Fruit fly (Drosophila melanogaster): Measurements from ENCODE around the gene CG42588.

Gene CG42588

dm6 chr3L:12803159-12804034, 10.7 kb upstream of the CG42588 start (continued):
- TF ChIP-seq CG16815 (GFP tag; optimal IDR thresholded peaks at IDR 0.05) (peak; percentile 36), CG2875 (GFP tag; optimal IDR thresholded peaks at IDR 0.05) (no peak), fd3F (GFP tag; optimal IDR thresholded peaks at IDR 0.05) (peak; percentile 39), CG14014 (GFP tag; IDR thresholded peaks at IDR 0.05) (peak; percentile 41; the same call in 1 of the 2 replicates), pan (optimal IDR thresholded peaks at IDR 0.05) (no peak), pan (GFP tag; optimal IDR thresholded peaks at IDR 0.05 in 1 of 2, IDR thresholded peaks at IDR 0.05 in 1 of 2) (peak in 1 of 2 experiments; percentile 32), run (tag; optimal IDR thresholded peaks at IDR 0.05) (no peak), Fer2 (tag; optimal IDR thresholded peaks at IDR 0.05) (peak; percentile 6), scrt (GFP tag; optimal IDR thresholded peaks at IDR 0.05) (peak; percentile 36), pho (GFP tag; optimal IDR thresholded peaks at IDR 0.05) (peak; percentile 57), CG2129 (GFP tag; IDR thresholded peaks at IDR 0.05; ENCODE audit: partially characterized antibody) (no peak), Optix (GFP tag; IDR thresholded peaks at IDR 0.05) (no peak), CG18476 (GFP tag; optimal IDR thresholded peaks at IDR 0.05) (peak; percentile 6), knrl (GFP tag; IDR thresholded peaks at IDR 0.05; ENCODE audit: partially characterized antibody) (no peak), bab2 (GFP tag; optimal IDR thresholded peaks at IDR 0.05) (peak; percentile 45), Hsf (GFP tag; optimal IDR thresholded peaks at IDR 0.05) (peak; percentile 51), pb (GFP tag; optimal IDR thresholded peaks at IDR 0.05) (peak; percentile 2), lmd (GFP tag; IDR thresholded peaks at IDR 0.05) (peak; percentile 53; the same call in 1 of the 2 replicates), zen2 (GFP tag; IDR thresholded peaks at IDR 0.05; ENCODE audit: partially characterized antibody) (no peak), CG31365 (tag; optimal IDR thresholded peaks at IDR 0.05) (no peak), ind (GFP tag; optimal IDR thresholded peaks at IDR 0.05) (peak; percentile 14), chif (GFP tag; optimal IDR thresholded peaks at IDR 0.05) (peak in 1 of 2 experiments; percentile 9), CG2120 (GFP tag; optimal IDR thresholded peaks at IDR 0.05) (peak; percentile 86), gem (tag; optimal IDR thresholded peaks at IDR 0.05) (peak; percentile 73), shn (GFP tag; optimal IDR thresholded peaks at IDR 0.05) (peak; percentile 28), CG8944 (GFP tag; optimal IDR thresholded peaks at IDR 0.05) (peak; percentile 0), usp (GFP tag; optimal IDR thresholded peaks at IDR 0.05) (no peak), unpg (GFP tag; optimal IDR thresholded peaks at IDR 0.05) (peak; percentile 49), Spps (tag; optimal IDR thresholded peaks at IDR 0.05) (no peak), Bteb2 (GFP tag; optimal IDR thresholded peaks at IDR 0.05) (peak; percentile 62), Oli (tag; optimal IDR thresholded peaks at IDR 0.05) (peak; percentile 47), dysf (GFP tag; IDR thresholded peaks at IDR 0.05) (peak; percentile 46; the same call in 1 of the 3 replicates), Ada2b (GFP tag; IDR thresholded peaks at IDR 0.05) (peak; percentile 23; the same call in 1 of the 2 replicates), CG4820 (GFP tag; optimal IDR thresholded peaks at IDR 0.05) (no peak), Xrp1 (GFP tag; IDR thresholded peaks at IDR 0.05) (no peak), CG31224 (GFP tag; IDR thresholded peaks at IDR 0.05) (peak; percentile 31; the same call in 1 of the 2 replicates), Doc2 (GFP tag; IDR thresholded peaks at IDR 0.05) (no peak), Myb (GFP tag; optimal IDR thresholded peaks at IDR 0.05) (peak; percentile 35), stc (GFP tag; IDR thresholded peaks at IDR 0.05) (0 out of 2 replicates have a peak, but pooled peaks have one; percentile 21), CG5180 (GFP tag; optimal IDR thresholded peaks at IDR 0.05) (no peak), slp2 (GFP tag; optimal IDR thresholded peaks at IDR 0.05) (no peak), Lpt (GFP tag; optimal IDR thresholded peaks at IDR 0.05) (no peak), Camta (GFP tag; optimal IDR thresholded peaks at IDR 0.05) (peak; percentile 38), CG30403 (GFP tag; optimal IDR thresholded peaks at IDR 0.05) (peak; percentile 64), CG10366 (GFP tag; IDR thresholded peaks at IDR 0.05) (no peak), CG13894 (tag; optimal IDR thresholded peaks at IDR 0.05) (peak; percentile 56), Hmr (GFP tag; optimal IDR thresholded peaks at IDR 0.05) (peak; percentile 66), Doc3 (GFP tag; IDR thresholded peaks at IDR 0.05; ENCODE audit: partially characterized antibody) (no peak), CG3847 (GFP tag; IDR thresholded peaks at IDR 0.05) (0 out of 2 replicates have a peak, but pooled peaks have one; percentile 28)
